Fruit fly (Drosophila melanogaster): ENCODE data around the gene Usp12-46.

Gene Usp12-46

dm6 chr3R:22770887-22771286 is 20.2 kb downstream of the Usp12-46 start, which contains the start of gene CG43094:
TSS of gene CG43094 (minus strand) at chr3R:22770987.
- no peak for TF ChIP-seq EcR (GFP tag; optimal IDR thresholded peaks at IDR 0.05)
- TF ChIP-seq psq (optimal IDR thresholded peaks at IDR 0.05) = no peak
- TF ChIP-seq Dll (optimal IDR thresholded peaks at IDR 0.05) = no peak
- no peak for TF ChIP-seq usp (GFP tag; optimal IDR thresholded peaks at IDR 0.05)
- TF ChIP-seq pan (optimal IDR thresholded peaks at IDR 0.05) = no peak
- no peak for TF ChIP-seq CG8478 (optimal IDR thresholded peaks at IDR 0.05)

DNA sequence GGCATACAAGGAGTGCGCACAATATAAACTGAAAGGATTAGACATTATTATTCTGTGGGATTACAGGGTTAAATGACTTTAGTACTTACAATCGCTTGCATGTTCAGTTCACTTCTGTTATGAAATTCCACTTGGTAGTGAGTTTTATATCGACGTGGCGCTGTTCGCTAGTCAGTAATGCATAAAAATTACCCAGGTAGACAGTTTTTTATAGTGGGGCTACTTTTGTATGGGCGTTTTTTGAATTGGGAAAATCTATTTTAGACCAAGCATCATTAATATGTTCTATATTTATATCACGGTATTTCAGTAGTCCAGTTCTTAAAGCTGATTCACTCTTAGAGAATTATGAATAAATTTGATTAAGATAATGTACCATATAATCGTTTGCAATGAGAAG is 21.0 kb downstream of the Usp12-46 start, which contains the start of gene CG43095:
Gene CG43095 (minus strand): TSS at position 101 of the 400 bp plus-strand sequence.
- TF ChIP-seq Dll (optimal IDR thresholded peaks at IDR 0.05) = no peak
- no peak for TF ChIP-seq psq (optimal IDR thresholded peaks at IDR 0.05)
- no peak for TF ChIP-seq CG8478 (optimal IDR thresholded peaks at IDR 0.05)
- TF ChIP-seq EcR (GFP tag; optimal IDR thresholded peaks at IDR 0.05) = no peak
- TF ChIP-seq usp (GFP tag; optimal IDR thresholded peaks at IDR 0.05) = no peak
- TF ChIP-seq pan (optimal IDR thresholded peaks at IDR 0.05) = no peak

dm6 chr3R:22776457-22776856 is 25.8 kb downstream of the Usp12-46 start:
- no peak for TF ChIP-seq Dll (optimal IDR thresholded peaks at IDR 0.05)
- TF ChIP-seq psq (optimal IDR thresholded peaks at IDR 0.05) = no peak
- no peak for TF ChIP-seq CG8478 (optimal IDR thresholded peaks at IDR 0.05)
- TF ChIP-seq usp (GFP tag; optimal IDR thresholded peaks at IDR 0.05) = no peak
- no peak for TF ChIP-seq EcR (GFP tag; optimal IDR thresholded peaks at IDR 0.05)
- no peak for TF ChIP-seq pan (optimal IDR thresholded peaks at IDR 0.05)

DNA sequence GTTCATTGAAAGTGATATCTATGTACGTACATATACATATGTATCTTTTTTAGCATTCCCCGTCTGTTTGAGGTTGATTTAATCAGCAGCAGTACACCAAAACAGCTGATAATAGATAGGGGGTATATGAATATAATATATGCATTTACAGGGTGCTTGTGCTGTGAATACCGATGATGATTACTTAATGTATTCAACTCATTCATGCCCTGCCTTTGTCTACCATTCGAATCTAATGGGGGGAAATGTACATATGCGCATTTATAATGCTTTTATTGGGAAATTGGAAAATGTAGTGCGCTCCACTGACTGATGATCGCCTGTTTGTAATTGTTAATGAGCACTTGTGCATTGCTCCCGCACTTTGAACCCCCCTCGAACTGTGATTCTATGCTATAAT is 29.4 kb downstream of the Usp12-46 start:
- TF ChIP-seq usp (GFP tag; optimal IDR thresholded peaks at IDR 0.05) (no peak), CG8478 (optimal IDR thresholded peaks at IDR 0.05) (no peak), EcR (GFP tag; optimal IDR thresholded peaks at IDR 0.05) (no peak), pan (optimal IDR thresholded peaks at IDR 0.05) (no peak), Dll (optimal IDR thresholded peaks at IDR 0.05) (no peak), psq (optimal IDR thresholded peaks at IDR 0.05) (no peak)

dm6 chr3R:22781412-22781811 is 30.7 kb downstream of the Usp12-46 start:
- TF ChIP-seq Dll (optimal IDR thresholded peaks at IDR 0.05) = no peak
- TF ChIP-seq psq (optimal IDR thresholded peaks at IDR 0.05) = no peak
- TF ChIP-seq EcR (GFP tag; optimal IDR thresholded peaks at IDR 0.05) = no peak
- no peak for TF ChIP-seq pan (optimal IDR thresholded peaks at IDR 0.05)
- no peak for TF ChIP-seq usp (GFP tag; optimal IDR thresholded peaks at IDR 0.05)
- TF ChIP-seq CG8478 (optimal IDR thresholded peaks at IDR 0.05) = no peak

- TF ChIP-seq usp (GFP tag; optimal IDR thresholded peaks at IDR 0.05) = no peak
- TF ChIP-seq EcR (GFP tag; optimal IDR thresholded peaks at IDR 0.05) = no peak
- no peak for TF ChIP-seq CG8478 (optimal IDR thresholded peaks at IDR 0.05)
- TF ChIP-seq pan (optimal IDR thresholded peaks at IDR 0.05) = no peak
- TF ChIP-seq psq (optimal IDR thresholded peaks at IDR 0.05) = no peak
- TF ChIP-seq Dll (optimal IDR thresholded peaks at IDR 0.05) = no peak
Observed at dm6 chr3R:22784674-22785316, 34.1 kb downstream of the Usp12-46 start.

DNA sequence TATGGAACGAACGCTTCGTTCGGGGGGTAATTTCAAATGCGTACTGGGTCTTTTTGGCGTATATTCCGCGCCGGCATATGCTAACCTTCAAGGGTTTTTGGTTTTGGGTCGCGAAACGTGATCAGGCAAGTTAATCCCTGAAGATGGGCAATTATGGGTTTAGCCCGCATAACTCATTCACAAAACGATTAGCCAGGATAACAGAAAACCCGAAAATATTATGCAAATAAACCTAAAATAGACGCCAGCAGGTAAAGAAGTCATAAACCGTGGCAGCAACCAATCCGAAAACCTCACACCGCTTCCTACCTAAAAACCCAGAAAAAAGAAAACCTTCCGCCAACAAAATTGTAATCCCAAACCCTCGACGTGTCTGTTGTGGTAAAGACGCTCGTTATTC is 38.4 kb downstream of the Usp12-46 start:
- TF ChIP-seq EcR (GFP tag; optimal IDR thresholded peaks at IDR 0.05) = no peak
- no peak for TF ChIP-seq Dll (optimal IDR thresholded peaks at IDR 0.05)
- no peak for TF ChIP-seq psq (optimal IDR thresholded peaks at IDR 0.05)
- TF ChIP-seq usp (GFP tag; optimal IDR thresholded peaks at IDR 0.05) = no peak
- no peak for TF ChIP-seq pan (optimal IDR thresholded peaks at IDR 0.05)
- no peak for TF ChIP-seq CG8478 (optimal IDR thresholded peaks at IDR 0.05)

- no peak for TF ChIP-seq EcR (GFP tag; optimal IDR thresholded peaks at IDR 0.05)
- no peak for TF ChIP-seq Dll (optimal IDR thresholded peaks at IDR 0.05)
- no peak for TF ChIP-seq CG8478 (optimal IDR thresholded peaks at IDR 0.05)
- TF ChIP-seq usp (GFP tag; optimal IDR thresholded peaks at IDR 0.05) = no peak
- no peak for TF ChIP-seq pan (optimal IDR thresholded peaks at IDR 0.05)
- no peak for TF ChIP-seq psq (optimal IDR thresholded peaks at IDR 0.05)
Observed at dm6 chr3R:22793953-22794352, 43.3 kb downstream of the Usp12-46 start.

dm6 chr3R:22803655-22804341 is 53.1 kb downstream of the Usp12-46 start, which contains the start of gene CG7031:
TSS of gene CG7031 (plus strand) at chr3R:22804291.
- TF ChIP-seq usp (GFP tag; optimal IDR thresholded peaks at IDR 0.05) = no peak
- no peak for TF ChIP-seq EcR (GFP tag; optimal IDR thresholded peaks at IDR 0.05)
- no peak for TF ChIP-seq pan (optimal IDR thresholded peaks at IDR 0.05)
- no peak for TF ChIP-seq CG8478 (optimal IDR thresholded peaks at IDR 0.05)
- TF ChIP-seq psq (optimal IDR thresholded peaks at IDR 0.05) = no peak

- TF ChIP-seq CG8478 (optimal IDR thresholded peaks at IDR 0.05) (no peak), psq (optimal IDR thresholded peaks at IDR 0.05) (no peak), usp (GFP tag; optimal IDR thresholded peaks at IDR 0.05) (no peak), pan (optimal IDR thresholded peaks at IDR 0.05) (no peak), EcR (GFP tag; optimal IDR thresholded peaks at IDR 0.05) (no peak), Dll (optimal IDR thresholded peaks at IDR 0.05) (no peak)
Observed at dm6 chr3R:22807132-22807531, 56.4 kb downstream of the Usp12-46 start.

- TF ChIP-seq CG8478 (optimal IDR thresholded peaks at IDR 0.05) (no peak), pan (optimal IDR thresholded peaks at IDR 0.05) (no peak), EcR (GFP tag; optimal IDR thresholded peaks at IDR 0.05) (no peak)
Observed at dm6 chr3R:22810277-22810676, 59.6 kb downstream of the Usp12-46 start.

DNA sequence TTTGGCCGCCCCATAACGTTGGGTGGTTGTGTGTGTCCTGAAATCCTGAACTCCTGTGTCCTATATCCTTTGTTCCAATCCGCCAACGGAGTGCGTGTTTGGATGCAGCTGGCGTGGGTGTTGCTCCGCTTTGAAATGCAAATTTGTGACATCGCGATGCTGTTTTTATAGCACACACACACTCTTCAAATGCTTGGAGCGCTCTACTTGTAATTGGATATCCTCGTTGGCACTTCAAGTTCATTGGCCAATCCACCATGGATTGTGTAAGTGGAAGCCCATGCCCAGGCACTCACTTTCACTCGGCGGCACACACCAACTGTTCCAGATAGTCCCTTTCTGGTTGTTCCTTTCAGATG is 65.4 kb downstream of the Usp12-46 start, which contains the start of gene CG13840:
Gene CG13840 (minus strand): TSS at position 101 of the 359 bp plus-strand sequence.
- TF ChIP-seq pan (optimal IDR thresholded peaks at IDR 0.05) (no peak), Dll (optimal IDR thresholded peaks at IDR 0.05) (no peak), psq (optimal IDR thresholded peaks at IDR 0.05) (no peak), CG8478 (optimal IDR thresholded peaks at IDR 0.05) (no peak), EcR (GFP tag; optimal IDR thresholded peaks at IDR 0.05) (no peak), usp (GFP tag; optimal IDR thresholded peaks at IDR 0.05) (no peak)
